Fruit fly (Drosophila melanogaster): ENCODE results near the gene CG14079.
A peak's percentile ranks its signal among the peaks of the same experiment; 100 is the strongest.

CG14079 gene

DNA sequence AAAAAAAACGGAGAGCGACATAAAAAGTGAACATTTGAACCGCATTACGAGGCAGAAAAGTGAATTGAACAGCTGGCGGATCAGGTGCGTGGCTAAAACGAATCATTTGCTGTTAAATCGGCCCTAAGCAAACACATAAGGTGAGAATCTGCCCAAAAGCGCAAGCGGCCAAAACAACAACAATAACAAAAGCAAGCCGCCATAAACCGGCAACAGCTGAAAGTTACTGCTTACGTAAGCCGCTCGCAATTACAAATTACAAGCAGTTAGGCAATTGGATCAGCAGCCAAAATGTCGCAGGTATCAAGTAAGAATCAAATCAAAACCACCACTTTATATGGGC, 34.4 kb upstream of the CG14079 start:
- TF ChIP-seq Hr83 (GFP tag; optimal IDR thresholded peaks at IDR 0.05; ENCODE audit: poor library complexity, severe bottlenecking) (peak; percentile 3), dsf (GFP tag; optimal IDR thresholded peaks at IDR 0.05; ENCODE audit: borderline replicate concordance) (no peak)

DNA sequence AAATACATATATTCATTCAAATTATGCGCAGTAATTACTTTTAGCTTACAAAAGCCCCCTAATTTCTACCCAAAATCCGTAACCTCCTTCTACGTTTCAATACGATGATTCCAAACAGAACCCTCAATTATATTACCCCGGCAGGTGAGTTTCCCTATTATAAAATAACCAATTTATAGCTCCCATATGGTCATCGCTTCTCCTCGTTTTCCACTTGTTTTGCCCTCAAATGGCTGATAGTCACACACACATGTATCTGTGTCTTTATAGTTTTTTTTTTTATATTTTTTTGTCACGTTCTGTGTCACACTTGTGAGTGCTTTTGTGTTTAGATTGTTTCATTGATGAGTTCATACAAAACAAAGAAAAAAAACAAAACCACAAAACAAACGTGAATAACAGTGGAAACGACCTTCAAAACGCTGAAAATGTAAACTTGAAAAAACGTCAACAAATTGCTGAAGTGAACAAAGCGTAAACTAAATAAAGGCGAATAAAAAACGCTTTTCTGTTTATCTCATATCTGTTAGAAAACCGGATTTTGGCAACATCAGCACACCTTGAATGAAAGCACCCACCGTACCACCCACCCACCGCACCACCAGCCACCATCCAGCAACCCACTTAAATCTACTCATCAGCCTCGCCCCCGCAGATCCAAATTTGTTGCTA, 26.5 kb upstream of the CG14079 start:
- TF ChIP-seq foxo (GFP tag; optimal IDR thresholded peaks at IDR 0.05) (peak in 1 of 2 experiments; percentile 1), Rel (GFP tag; optimal IDR thresholded peaks at IDR 0.05) (no peak), Rel (tag; optimal IDR thresholded peaks at IDR 0.05) (no peak), dl (GFP tag; optimal IDR thresholded peaks at IDR 0.05; ENCODE audit: insufficient read depth in 1 of 2, partially characterized antibody in 2 of 2) (no peak), Myc (optimal IDR thresholded peaks at IDR 0.05) (no peak)

DNA sequence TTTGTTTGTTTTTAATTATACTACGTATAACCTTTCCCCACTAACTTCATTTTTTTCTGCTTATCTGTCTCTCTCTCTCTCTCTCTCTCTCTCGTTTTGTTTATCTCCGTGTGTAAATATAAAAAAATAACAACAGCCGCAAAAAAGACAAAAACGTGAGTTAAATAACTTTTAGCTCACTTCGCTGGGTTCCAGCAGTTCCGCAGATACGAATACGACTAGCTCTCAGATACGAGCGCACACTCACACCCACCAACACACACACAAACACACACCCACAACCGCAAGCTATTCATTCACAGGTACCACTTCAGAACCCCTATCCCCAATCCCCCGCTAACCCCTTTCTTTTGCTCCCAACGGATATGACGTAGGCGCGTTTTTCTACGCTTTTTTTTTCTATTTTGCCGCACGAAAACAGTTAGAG, 25.6 kb upstream of the CG14079 start:
- TF ChIP-seq Myc (optimal IDR thresholded peaks at IDR 0.05) = no peak
- peak; percentile 44 for TF ChIP-seq h (GFP tag; optimal IDR thresholded peaks at IDR 0.05)
- TF ChIP-seq psq (GFP tag; optimal IDR thresholded peaks at IDR 0.05) = peak; percentile 0
- peak; percentile 4 for TF ChIP-seq sage (GFP tag; optimal IDR thresholded peaks at IDR 0.05)
- TF ChIP-seq Hr83 (GFP tag; optimal IDR thresholded peaks at IDR 0.05; ENCODE audit: poor library complexity, severe bottlenecking) = peak; percentile 6
- TF ChIP-seq Jra (GFP tag; optimal IDR thresholded peaks at IDR 0.05) = no peak
- no peak for TF ChIP-seq dmrt93B (GFP tag; optimal IDR thresholded peaks at IDR 0.05)
- TF ChIP-seq Sp1 (GFP tag; optimal IDR thresholded peaks at IDR 0.05) = peak; percentile 43
- TF ChIP-seq CrebA (GFP tag; optimal IDR thresholded peaks at IDR 0.05; ENCODE audit: borderline replicate concordance) = peak; percentile 64
- no peak for TF ChIP-seq usp (GFP tag; optimal IDR thresholded peaks at IDR 0.05)
- TF ChIP-seq Rel (GFP tag; optimal IDR thresholded peaks at IDR 0.05) = no peak
- peak; percentile 25 for TF ChIP-seq Rel (tag; optimal IDR thresholded peaks at IDR 0.05)
- peak; percentile 13 for TF ChIP-seq br (GFP tag; optimal IDR thresholded peaks at IDR 0.05)
- peak; percentile 41 for TF ChIP-seq rgr (GFP tag; optimal IDR thresholded peaks at IDR 0.05)
- TF ChIP-seq ey (GFP tag; optimal IDR thresholded peaks at IDR 0.05) = no peak

DNA sequence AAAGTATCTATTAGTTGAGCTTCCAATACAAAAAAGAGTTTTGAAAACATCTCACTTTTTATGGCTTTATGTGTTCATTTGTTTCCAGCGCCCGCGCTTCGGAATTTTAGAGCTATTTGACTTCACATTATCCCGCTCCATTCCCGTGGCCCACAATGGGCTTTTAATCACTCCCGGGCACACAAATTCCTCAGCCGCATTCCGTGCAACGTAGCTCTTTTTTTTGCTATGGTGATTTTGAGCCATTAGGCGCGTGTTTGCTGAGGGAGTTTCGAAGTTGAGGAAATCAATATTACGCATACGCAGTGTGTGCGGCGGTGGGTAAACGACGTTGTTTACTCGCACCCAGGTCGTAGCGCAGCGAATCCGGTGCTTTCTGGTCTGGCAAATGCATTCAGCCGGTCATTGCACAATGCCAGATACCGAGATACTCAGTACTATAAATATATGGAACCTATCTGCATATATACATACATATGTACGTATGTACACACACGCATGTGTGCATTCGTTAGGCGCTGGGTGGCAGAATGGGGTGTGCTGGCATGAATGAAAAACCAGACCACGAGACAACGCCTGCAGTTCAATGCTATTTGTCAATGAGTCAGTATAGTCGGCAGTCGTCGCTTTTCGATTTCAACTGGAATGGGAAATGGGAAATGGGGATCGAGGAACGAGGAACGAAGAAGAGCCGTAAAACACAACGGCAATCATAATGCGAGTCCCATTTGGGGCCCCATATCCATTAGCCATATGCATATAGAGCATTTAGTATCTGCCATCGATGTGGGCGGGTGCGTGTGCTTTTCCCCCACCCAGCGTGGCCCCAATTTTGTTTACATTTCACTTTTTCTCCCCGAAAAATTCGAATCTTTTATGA, 24.5 kb upstream of the CG14079 start:
- TF ChIP-seq Sp1 (GFP tag; optimal IDR thresholded peaks at IDR 0.05) (no peak), Vsx2 (GFP tag; optimal IDR thresholded peaks at IDR 0.05; ENCODE audit: partially characterized antibody) (no peak), sage (GFP tag; optimal IDR thresholded peaks at IDR 0.05) (no peak), CG32264 (GFP tag; optimal IDR thresholded peaks at IDR 0.05) (no peak), GATAd (GFP tag; optimal IDR thresholded peaks at IDR 0.05) (no peak), Myc (optimal IDR thresholded peaks at IDR 0.05) (no peak), br (GFP tag; optimal IDR thresholded peaks at IDR 0.05) (no peak), tai (GFP tag; optimal IDR thresholded peaks at IDR 0.05) (no peak), Hr78 (GFP tag; optimal IDR thresholded peaks at IDR 0.05) (no peak), fru (GFP tag; optimal IDR thresholded peaks at IDR 0.05) (no peak), dsf (GFP tag; optimal IDR thresholded peaks at IDR 0.05; ENCODE audit: borderline replicate concordance) (no peak), psq (GFP tag; optimal IDR thresholded peaks at IDR 0.05) (no peak), Hr83 (GFP tag; optimal IDR thresholded peaks at IDR 0.05; ENCODE audit: poor library complexity, severe bottlenecking) (no peak), CrebA (GFP tag; optimal IDR thresholded peaks at IDR 0.05; ENCODE audit: borderline replicate concordance) (no peak)

DNA sequence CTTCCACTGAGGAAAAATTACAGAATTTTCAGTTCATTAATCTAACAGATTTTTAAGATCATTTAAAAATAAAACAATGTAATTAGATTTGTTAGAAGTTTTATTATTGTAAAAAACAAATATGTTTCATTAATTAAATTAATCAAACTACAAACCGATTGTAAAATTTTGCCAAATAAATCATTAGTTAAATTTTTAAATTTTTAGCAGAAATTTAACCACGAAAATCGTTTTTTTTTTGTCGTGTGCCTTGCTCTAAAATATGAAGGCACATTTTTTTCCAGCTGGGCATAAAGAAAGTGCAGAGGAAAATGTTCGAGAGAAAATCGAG, 23.9 kb upstream of the CG14079 start:
- TF ChIP-seq pan (optimal IDR thresholded peaks at IDR 0.05) = no peak
- TF ChIP-seq Hr78 (GFP tag; optimal IDR thresholded peaks at IDR 0.05) = no peak
- TF ChIP-seq Myc (optimal IDR thresholded peaks at IDR 0.05) = no peak
- TF ChIP-seq CG9705 (GFP tag; optimal IDR thresholded peaks at IDR 0.05) = no peak
- TF ChIP-seq brk (GFP tag; optimal IDR thresholded peaks at IDR 0.05) = no peak
- TF ChIP-seq dl (GFP tag; optimal IDR thresholded peaks at IDR 0.05; ENCODE audit: insufficient read depth in 1 of 2, partially characterized antibody in 2 of 2) = no peak
- TF ChIP-seq N (GFP tag; optimal IDR thresholded peaks at IDR 0.05) = no peak
- no peak for TF ChIP-seq Dif (GFP tag; optimal IDR thresholded peaks at IDR 0.05; ENCODE audit: partially characterized antibody)
- no peak for TF ChIP-seq Sp1 (GFP tag; optimal IDR thresholded peaks at IDR 0.05)
- TF ChIP-seq CG32264 (GFP tag; optimal IDR thresholded peaks at IDR 0.05) = no peak

All from whole organism, wandering third instar larva.